Fruit fly (Drosophila melanogaster): ENCODE measurements around the gene CG2258.

Gene CG2258

DNA sequence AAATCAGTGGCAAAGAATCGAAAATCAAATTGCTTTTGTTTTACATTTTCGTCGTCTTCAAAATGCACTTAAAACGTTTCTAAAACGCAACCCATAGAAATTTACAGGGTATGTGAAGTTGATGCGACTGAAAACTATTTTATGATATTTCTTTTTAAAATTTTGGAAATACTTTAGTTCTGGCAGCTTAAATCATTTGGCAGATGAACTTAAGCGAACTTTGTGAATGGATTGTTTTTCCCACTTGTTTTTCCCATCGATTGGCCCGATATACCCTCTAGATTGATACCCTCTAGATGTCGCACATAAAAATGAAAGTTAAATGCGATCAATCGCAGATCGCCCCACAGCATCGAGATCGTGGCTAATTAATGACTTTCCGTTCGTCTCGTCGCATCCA is 24.3 kb upstream of the CG2258 start (continued):
- TF ChIP-seq br (optimal IDR thresholded peaks at IDR 0.05) (no peak), Atf3 (GFP tag; optimal IDR thresholded peaks at IDR 0.05) (peak; percentile 38), CG9727 (GFP tag; optimal IDR thresholded peaks at IDR 0.05) (peak; percentile 50), gce (GFP tag; IDR thresholded peaks at IDR 0.05) (peak; percentile 61; the same call in 1 of the 3 replicates), Pdp1 (GFP tag; optimal IDR thresholded peaks at IDR 0.05) (peak; percentile 31 to 43), da (GFP tag; optimal IDR thresholded peaks at IDR 0.05) (no peak), CG11723 (GFP tag; optimal IDR thresholded peaks at IDR 0.05) (peak; percentile 9), nmo (GFP tag; optimal IDR thresholded peaks at IDR 0.05) (peak; percentile 73), Hand (GFP tag; optimal IDR thresholded peaks at IDR 0.05) (no peak), zfh2 (GFP tag; optimal IDR thresholded peaks at IDR 0.05) (no peak), Elba2 (GFP tag; optimal IDR thresholded peaks at IDR 0.05) (no peak), nerfin-2 (GFP tag; IDR thresholded peaks at IDR 0.05; ENCODE audit: partially characterized antibody) (no peak), ttk (GFP tag; IDR thresholded peaks at IDR 0.05) (peak; percentile 65), CG7786 (GFP tag; optimal IDR thresholded peaks at IDR 0.05) (no peak), onecut (GFP tag; IDR thresholded peaks at IDR 0.05) (0 out of 2 replicates have a peak, but pooled peaks have one; percentile 14), HLH4C (GFP tag; IDR thresholded peaks at IDR 0.05; ENCODE audit: partially characterized antibody) (no peak), ara (GFP tag; IDR thresholded peaks at IDR 0.05) (peak; percentile 77), CG6791 (GFP tag; IDR thresholded peaks at IDR 0.05; ENCODE audit: partially characterized antibody) (no peak), HLH54F (GFP tag; optimal IDR thresholded peaks at IDR 0.05) (no peak), ac (GFP tag; optimal IDR thresholded peaks at IDR 0.05) (no peak), MESR4 (GFP tag; optimal IDR thresholded peaks at IDR 0.05) (no peak), CG3407 (GFP tag; optimal IDR thresholded peaks at IDR 0.05) (peak; percentile 51), tx (GFP tag; optimal IDR thresholded peaks at IDR 0.05) (peak; percentile 39), CG13775 (GFP tag; optimal IDR thresholded peaks at IDR 0.05) (peak; percentile 33), sens-2 (GFP tag; IDR thresholded peaks at IDR 0.05) (peak; percentile 57), gt (GFP tag; IDR thresholded peaks at IDR 0.05) (0 out of 2 replicates have a peak, but pooled peaks have one; percentile 54), CrebB (tag; optimal IDR thresholded peaks at IDR 0.05) (no peak), dmrt11E (tag; optimal IDR thresholded peaks at IDR 0.05) (peak; percentile 61), Dp (GFP tag; optimal IDR thresholded peaks at IDR 0.05) (no peak), CG12769 (tag; optimal IDR thresholded peaks at IDR 0.05) (peak; percentile 32), p53 (GFP tag; optimal IDR thresholded peaks at IDR 0.05) (no peak), Adf1 (GFP tag; IDR thresholded peaks at IDR 0.05) (no peak), Abd-B (GFP tag; optimal IDR thresholded peaks at IDR 0.05) (peak; percentile 59), CG32532 (GFP tag; IDR thresholded peaks at IDR 0.05) (no peak), Side (GFP tag; optimal IDR thresholded peaks at IDR 0.05) (no peak), tgo (GFP tag; IDR thresholded peaks at IDR 0.05) (peak; percentile 45; the same call in 1 of the 3 replicates), vvl (GFP tag; IDR thresholded peaks at IDR 0.05) (peak; percentile 72), CG5245 (GFP tag; optimal IDR thresholded peaks at IDR 0.05) (peak; percentile 36), BtbVII (GFP tag; optimal IDR thresholded peaks at IDR 0.05) (no peak), ato (GFP tag; IDR thresholded peaks at IDR 0.05; ENCODE audit: partially characterized antibody) (no peak), CG34422 (GFP tag; IDR thresholded peaks at IDR 0.05) (peak; percentile 70; the same call in 2 of the 3 replicates), fru (optimal IDR thresholded peaks at IDR 0.05) (no peak), Sox100B (GFP tag; optimal IDR thresholded peaks at IDR 0.05) (peak; percentile 57), cg (GFP tag; optimal IDR thresholded peaks at IDR 0.05) (no peak), sisA (GFP tag; IDR thresholded peaks at IDR 0.05) (peak; percentile 67), CG13624 (GFP tag; optimal IDR thresholded peaks at IDR 0.05) (no peak), CG9609 (GFP tag; optimal IDR thresholded peaks at IDR 0.05) (peak; percentile 9), Dip3 (GFP tag; optimal IDR thresholded peaks at IDR 0.05) (no peak), emc (GFP tag; optimal IDR thresholded peaks at IDR 0.05) (no peak), C15 (GFP tag; IDR thresholded peaks at IDR 0.05) (no peak), CG17802 (tag; optimal IDR thresholded peaks at IDR 0.05) (peak; percentile 28), CG12659 (GFP tag; optimal IDR thresholded peaks at IDR 0.05) (peak; percentile 11)

All from whole organism, embryonic.